Worm (Caenorhabditis elegans) whole organism, L4 larva: Measurements from ENCODE around the gene wrm-1.

Experiments
- ama-1 ChIP-seq: fragments of 150-350 bp; optimal IDR thresholded peaks from 2 replicates; lab custom pipeline; 2014; ENCODE audit warnings: inconsistent platforms, mixed read lengths
- dmd-6 ChIP-seq: fragments of 200-800 bp; sonication (Bioruptor generic); IDR thresholded peaks from 2 replicates; pipeline ENCODE4 v1.3.6; 2022; ENCODE audit warnings: missing genetic modification reagents, missing genetic modification characterization, missing compliant biosample characterization
- gei-8 ChIP-seq: fragments of 200-800 bp; sonication (Bioruptor generic); optimal IDR thresholded peaks from 2 replicates; lab custom pipeline; 2018; ENCODE audit warnings: mild to moderate bottlenecking, missing genetic modification characterization, missing compliant biosample characterization
- hmg-1.1 ChIP-seq: fragments of 200-800 bp; sonication (Bioruptor generic); IDR thresholded peaks from 2 replicates; pipeline ENCODE4 v1.3.6; 2022; ENCODE audit warnings: missing genetic modification reagents, missing genetic modification characterization, missing compliant biosample characterization
- nhr-77 ChIP-seq: fragments of 150-350 bp; optimal IDR thresholded peaks from 2 replicates; lab custom pipeline; 2014; ENCODE audit warnings: missing biosample characterization, missing genetic modification characterization
- saeg-2 ChIP-seq: fragments of 200-800 bp; sonication (Bioruptor generic); IDR thresholded peaks from 2 replicates; pipeline ENCODE4 v1.3.6; 2022; ENCODE audit warnings: missing genetic modification reagents, missing genetic modification characterization, missing compliant biosample characterization
- skn-1 ChIP-seq: fragments of 150-350 bp; optimal IDR thresholded peaks from 2 replicates; lab custom pipeline; 2014; ENCODE audit warnings: missing biosample characterization, missing genetic modification characterization
- snpc-4 ChIP-seq: fragments of 150-350 bp; optimal IDR thresholded peaks from 2 replicates; lab custom pipeline; 2014; ENCODE audit warnings: missing biosample characterization, missing genetic modification characterization
- unc-39 ChIP-seq: sonication (generic microtip); optimal IDR thresholded peaks from 2 replicates; lab custom pipeline; 2017; ENCODE audit warnings: missing biosample characterization, missing genetic modification characterization
- unc-62 ChIP-seq, 3 experiments: fragments of 150-350 bp in 1 of 3; sonication (generic microtip); optimal IDR thresholded peaks in 2 of 3; peaks in 1 of 3; 1 replicate in 1 of 3; 2 replicates in 2 of 3; lab custom pipeline; 2014 to 2017; ENCODE audit warnings: missing biosample characterization in 3 of 3, missing genetic modification characterization in 3 of 3, missing genetic modification reagents in 3 of 3, missing genotype in 1 of 3
- zag-1 ChIP-seq: fragments of 150-350 bp; optimal IDR thresholded peaks from 2 replicates; lab custom pipeline; 2014; ENCODE audit warnings: missing biosample characterization, missing genetic modification characterization

DNA sequence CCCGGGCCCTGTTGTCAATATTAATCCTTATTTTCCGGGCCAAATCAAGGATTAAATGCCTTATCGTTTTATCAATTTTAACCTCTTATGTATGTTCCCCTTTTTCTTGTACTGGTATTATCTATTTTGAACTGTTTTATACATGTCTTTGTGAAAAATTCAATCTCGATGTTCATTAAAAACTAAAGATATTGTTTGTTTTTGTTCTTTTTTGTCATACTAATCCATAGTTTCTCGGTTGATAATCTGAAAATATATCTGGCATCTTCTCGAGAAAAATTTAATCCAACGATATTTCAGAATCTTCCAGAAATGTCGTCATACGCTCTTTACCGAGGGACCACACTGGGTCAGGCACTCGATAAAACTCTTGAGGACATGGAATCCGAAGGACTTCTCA, 28.9 kb upstream of the wrm-1 start, which contains the start of gene B0336.13:
- TF ChIP-seq unc-62 (GFP tag; optimal IDR thresholded peaks at IDR 0.05 in 1 of 2; lab: Kevin White, UChicago) (no peak), unc-62 (tag; optimal IDR thresholded peaks at IDR 0.05; lab: Kevin White, UChicago) (no peak), unc-39 (tag; lab: Kevin White, UChicago) (no peak), dmd-6 (GFP tag; lab: Robert Waterston, UW) (no peak), zag-1 (no peak), saeg-2 (GFP tag; lab: Robert Waterston, UW) (no peak), gei-8 (GFP tag; lab: Kevin White, UChicago) (no peak), skn-1 (no peak), ama-1 (lab: Kevin White, UChicago) (no peak), snpc-4 (no peak), nhr-77 (no peak), hmg-1.1 (GFP tag; lab: Robert Waterston, UW) (no peak)
